Fruit fly (Drosophila melanogaster) whole organism, embryonic: ENCODE results near the gene CG5440.

Source experiments
- Antp ChIP-seq: fragments of 200-800 bp; sonication (Bioruptor generic); optimal IDR thresholded peaks from 3 replicates; lab custom pipeline; 2016; ENCODE audit warnings: missing biosample characterization, missing genetic modification characterization
- Atf-2 ChIP-seq: fragments of 200-800 bp; sonication (Bioruptor generic); optimal IDR thresholded peaks from 2 replicates; lab custom pipeline; 2016; ENCODE audit warnings: missing biosample characterization, missing genetic modification characterization
- Bteb2 ChIP-seq: fragments of 200-800 bp; sonication (Bioruptor generic); optimal IDR thresholded peaks from 2 replicates; lab custom pipeline; 2016; ENCODE audit warnings: missing biosample characterization, missing genetic modification characterization
- CG10462 ChIP-seq: fragments of 200-800 bp; sonication (Bioruptor generic); optimal IDR thresholded peaks from 2 replicates; lab custom pipeline; 2016; ENCODE audit warnings: missing biosample characterization, missing genetic modification characterization
- CG13296 ChIP-seq: fragments of 200-800 bp; sonication (Bioruptor generic); optimal IDR thresholded peaks from 3 replicates; lab custom pipeline; 2018; ENCODE audit warnings: missing biosample characterization, mild to moderate bottlenecking, missing genetic modification characterization
- CG17359 ChIP-seq: fragments of 200-800 bp; sonication (Bioruptor generic); optimal IDR thresholded peaks from 3 replicates; lab custom pipeline; 2018; ENCODE audit warnings: missing biosample characterization, mild to moderate bottlenecking, missing genetic modification characterization, moderate library complexity
- CG18262 ChIP-seq: fragments of 200-800 bp; optimal IDR thresholded peaks from 3 replicates; lab custom pipeline; 2019; ENCODE audit warnings: missing biosample characterization, mild to moderate bottlenecking, missing genetic modification characterization, moderate library complexity
- CG31441 ChIP-seq: fragments of 200-800 bp; sonication (Bioruptor generic); IDR thresholded peaks from 2 replicates; pipeline ENCODE4 v1.3.6; 2022; ENCODE audit warnings: missing biosample characterization, missing genetic modification characterization
- CG4424 ChIP-seq: fragments of 200-800 bp; sonication (Bioruptor generic); optimal IDR thresholded peaks from 3 replicates; lab custom pipeline; 2016; ENCODE audit warnings: missing biosample characterization, missing genetic modification characterization
- CG8290 ChIP-seq, 3 experiments: fragments of 200-800 bp; sonication (Bioruptor generic); optimal IDR thresholded peaks; 2 replicates each; lab custom pipeline; 2016 to 2019; ENCODE audit warnings: missing biosample characterization in 3 of 3, missing genetic modification characterization in 3 of 3, mild to moderate bottlenecking in 2 of 3, moderate library complexity in 1 of 3
- Dip3 ChIP-seq: fragments of 200-800 bp; sonication (Bioruptor generic); optimal IDR thresholded peaks from 3 replicates; lab custom pipeline; 2016; ENCODE audit warnings: missing biosample characterization, missing genetic modification characterization
- Ets65A ChIP-seq: fragments of 200-800 bp; sonication (Bioruptor generic); peaks from one replicate; lab custom pipeline; 2016; ENCODE audit warnings: missing biosample characterization, missing genetic modification characterization
- Fer3 ChIP-seq: fragments of 200-800 bp; sonication (Bioruptor generic); optimal IDR thresholded peaks from 2 replicates; lab custom pipeline; 2018; ENCODE audit warnings: missing biosample characterization, mild to moderate bottlenecking, missing genetic modification characterization, moderate library complexity
- Hey ChIP-seq: fragments of 200-800 bp; sonication (Bioruptor generic); optimal IDR thresholded peaks from 3 replicates; lab custom pipeline; 2018; ENCODE audit warnings: missing biosample characterization, mild to moderate bottlenecking, missing genetic modification characterization
- Hr51 ChIP-seq, 2 experiments: fragments of 200-800 bp; sonication (Bioruptor generic); optimal IDR thresholded peaks; 2 replicates in 1 of 2; 3 replicates in 1 of 2; lab custom pipeline; 2016 to 2018; ENCODE audit warnings: missing biosample characterization in 2 of 2, missing genetic modification characterization in 2 of 2, mild to moderate bottlenecking in 1 of 2, moderate library complexity in 1 of 2
- PHDP ChIP-seq: fragments of 200-800 bp; sonication (Bioruptor generic); optimal IDR thresholded peaks from 3 replicates; lab custom pipeline; 2018; ENCODE audit warnings: missing biosample characterization, mild to moderate bottlenecking, missing genetic modification characterization, moderate library complexity
- Rfx ChIP-seq: fragments of 200-800 bp; sonication (Bioruptor generic); IDR thresholded peaks from 2 replicates; pipeline ENCODE4 v1.3.6; 2022; ENCODE audit warnings: missing biosample characterization, missing genetic modification characterization
- abd-A ChIP-seq: fragments of 200-800 bp; sonication (Bioruptor generic); optimal IDR thresholded peaks from 3 replicates; lab custom pipeline; 2019; ENCODE audit warnings: missing biosample characterization, mild to moderate bottlenecking, missing genetic modification characterization, moderate library complexity
- ato ChIP-seq: fragments of 200-800 bp; sonication (Bioruptor generic); IDR thresholded peaks from 2 replicates; pipeline ENCODE4 v1.3.6; 2022; ENCODE audit warnings: missing biosample characterization, missing genetic modification characterization; ENCODE audit not compliant: partially characterized antibody
- bowl ChIP-seq: fragments of 200-800 bp; sonication (Bioruptor generic); IDR thresholded peaks from 2 replicates; pipeline ENCODE4 v1.3.6; 2022; ENCODE audit warnings: missing biosample characterization, missing genetic modification characterization
- cwo ChIP-seq: fragments of 200-800 bp; sonication (Bioruptor generic); optimal IDR thresholded peaks from 3 replicates; lab custom pipeline; 2017; ENCODE audit warnings: missing biosample characterization, missing genetic modification characterization, mild to moderate bottlenecking, moderate library complexity, missing genetic modification reagents
- disco-r ChIP-seq: fragments of 200-800 bp; sonication (Bioruptor generic); optimal IDR thresholded peaks from 2 replicates; lab custom pipeline; 2016; ENCODE audit warnings: missing biosample characterization, missing genetic modification characterization
- gfzf ChIP-seq: fragments of 200-800 bp; sonication (Bioruptor generic); optimal IDR thresholded peaks from 2 replicates; lab custom pipeline; 2016; ENCODE audit warnings: missing biosample characterization, mild to moderate bottlenecking, missing genetic modification characterization, moderate library complexity
- lab ChIP-seq: fragments of 200-800 bp; sonication (Bioruptor generic); optimal IDR thresholded peaks from 3 replicates; lab custom pipeline; 2017; ENCODE audit warnings: missing biosample characterization, missing genetic modification characterization, mild to moderate bottlenecking, moderate library complexity, missing genetic modification reagents
- lbe ChIP-seq: fragments of 200-800 bp; sonication (Bioruptor generic); optimal IDR thresholded peaks from 2 replicates; lab custom pipeline; 2016; ENCODE audit warnings: missing biosample characterization, mild to moderate bottlenecking, missing genetic modification characterization
- otp ChIP-seq: fragments of 200-800 bp; sonication (Bioruptor generic); IDR thresholded peaks from 3 replicates; pipeline ENCODE4, ENCODE4 v1.3.6; 2022; ENCODE audit warnings: missing biosample characterization, missing genetic modification characterization
- pita ChIP-seq: fragments of 200-800 bp; sonication (Bioruptor generic); optimal IDR thresholded peaks from 2 replicates; lab custom pipeline; 2017; ENCODE audit warnings: missing biosample characterization, mild to moderate bottlenecking, missing genetic modification characterization
- pros ChIP-seq: fragments of 200-800 bp; sonication (Bioruptor generic); optimal IDR thresholded peaks from 3 replicates; lab custom pipeline; 2019; ENCODE audit warnings: missing biosample characterization, mild to moderate bottlenecking, missing genetic modification characterization, moderate library complexity
- psq ChIP-seq: fragments of 200-800 bp; sonication (Bioruptor generic); optimal IDR thresholded peaks from 2 replicates; lab custom pipeline; 2017; ENCODE audit warnings: missing biosample characterization, missing genetic modification characterization
- sd ChIP-seq: fragments of 200-800 bp; sonication (Bioruptor generic); optimal IDR thresholded peaks from 3 replicates; lab custom pipeline; 2018; ENCODE audit warnings: missing biosample characterization, mild to moderate bottlenecking, missing genetic modification characterization, moderate library complexity
- seq ChIP-seq: fragments of 200-800 bp; sonication (Bioruptor generic); IDR thresholded peaks from 2 replicates; pipeline ENCODE4 v1.3.6; 2022; ENCODE audit warnings: missing biosample characterization, missing genetic modification characterization
- sob ChIP-seq: fragments of 200-800 bp; sonication (Bioruptor generic); IDR thresholded peaks from 2 replicates; pipeline ENCODE4 v1.3.6; 2022; ENCODE audit warnings: missing biosample characterization, missing genetic modification characterization
- sug ChIP-seq: fragments of 200-800 bp; optimal IDR thresholded peaks from 2 replicates; lab custom pipeline; 2019; ENCODE audit warnings: missing biosample characterization, mild to moderate bottlenecking, missing genetic modification characterization, moderate library complexity

CG5440 gene

dm6 chr2L:1352768-1353167 lies 18.8 kb downstream of the CG5440 start, which contains the start of gene CG5556:
Gene CG5556, minus strand, starts transcription at chr2L:1352868.
- TF ChIP-seq Hey (tag; lab: Kevin White, UChicago) (no peak), psq (no peak), CG18262 (tag; lab: Kevin White, UChicago) (no peak), Fer3 (tag; lab: Kevin White, UChicago) (no peak), Antp (GFP tag; lab: Kevin White, UChicago) (no peak), CG17359 (tag; lab: Kevin White, UChicago) (no peak), pros (no peak), Dip3 (GFP tag; lab: Kevin White, UChicago) (no peak), otp (no peak), CG13296 (GFP tag; lab: Kevin White, UChicago) (no peak), PHDP (no peak), Atf-2 (GFP tag; lab: Kevin White, UChicago) (no peak)

- TF ChIP-seq abd-A (tag; lab: Kevin White, UChicago): no peak
- no peak for TF ChIP-seq Rfx (GFP tag; lab: Robert Waterston, UW)
- TF ChIP-seq sd (tag; lab: Kevin White, UChicago): no peak
- no peak for TF ChIP-seq disco-r (GFP tag; lab: Kevin White, UChicago)
- TF ChIP-seq CG8290 (GFP tag; optimal IDR thresholded peaks at IDR 0.05; lab: Kevin White, UChicago): no peak
- TF ChIP-seq CG8290 (tag; optimal IDR thresholded peaks at IDR 0.05; lab: Kevin White, UChicago): no peak
- TF ChIP-seq pita: no peak
- TF ChIP-seq CG31441: no peak
- TF ChIP-seq cwo (GFP tag; lab: Kevin White, UChicago): no peak
- no peak for TF ChIP-seq Ets65A (GFP tag; lab: Kevin White, UChicago)
- TF ChIP-seq bowl (GFP tag; lab: Robert Waterston, UW): no peak
- no peak for TF ChIP-seq lab
- no peak for TF ChIP-seq sug (tag; lab: Kevin White, UChicago)
- TF ChIP-seq ato (GFP tag; lab: Robert Waterston, UW): no peak
Measured at dm6 chr2L:1354009-1354408, 20.1 kb downstream of the CG5440 start, which contains the start of gene CG5561. Gene CG5561, minus strand, starts transcription at chr2L:1354109.

- no peak for TF ChIP-seq Hr51 (GFP tag; optimal IDR thresholded peaks at IDR 0.05; lab: Kevin White, UChicago)
- no peak for TF ChIP-seq CG10462 (GFP tag; lab: Kevin White, UChicago)
- no peak for TF ChIP-seq lbe (GFP tag; lab: Kevin White, UChicago)
- TF ChIP-seq Bteb2 (GFP tag; lab: Kevin White, UChicago): no peak
- TF ChIP-seq sob: no peak
- no peak for TF ChIP-seq gfzf (GFP tag; lab: Kevin White, UChicago)
- no peak for TF ChIP-seq seq
Measured at dm6 chr2L:1354819-1355218, 20.9 kb downstream of the CG5440 start, which contains the start of gene CG31924. Gene CG31924, minus strand, starts transcription at chr2L:1354919.

- no peak for TF ChIP-seq lab
- peak; percentile 23 for TF ChIP-seq Ets65A (GFP tag; lab: Kevin White, UChicago)
Measured at dm6 chr2L:1355824-1356223, 21.9 kb downstream of the CG5440 start, which contains the start of gene CG5565. Gene CG5565, minus strand, starts transcription at chr2L:1355924.

dm6 chr2L:1359690-1360089 lies 25.8 kb downstream of the CG5440 start, which contains the start of gene CG31659:
Gene CG31659, minus strand, starts transcription at chr2L:1359790.
- TF ChIP-seq CG4424: no peak
